Worm (Caenorhabditis elegans) whole organism, L3 larva: ENCODE measurements around the gene mig-14.

ENCODE experiments used
- R02D3.7 ChIP-seq: fragments of 150-350 bp; optimal IDR thresholded peaks from 2 replicates; lab custom pipeline; 2014; ENCODE audit warnings: missing biosample characterization, missing genetic modification characterization
- ceh-9 ChIP-seq: sonication (generic microtip); optimal IDR thresholded peaks from 2 replicates; lab custom pipeline; 2018; ENCODE audit warnings: missing biosample characterization, missing genetic modification characterization
- daf-12 ChIP-seq: fragments of 150-350 bp; optimal IDR thresholded peaks from 2 replicates; lab custom pipeline; 2014; ENCODE audit warnings: missing biosample characterization, missing genetic modification reagents, missing genetic modification characterization
- elt-2 ChIP-seq: sonication (generic microtip); optimal IDR thresholded peaks from 2 replicates; lab custom pipeline; 2016; ENCODE audit warnings: missing genetic modification reagents, mild to moderate bottlenecking, missing genetic modification characterization, missing compliant biosample characterization
- eor-1 ChIP-seq, 2 experiments: fragments of 150-350 bp; optimal IDR thresholded peaks; 2 replicates each; lab custom pipeline; 2014 to 2018; ENCODE audit warnings: missing biosample characterization in 2 of 2, missing genetic modification characterization in 2 of 2
- jun-1 ChIP-seq: fragments of 150-350 bp; optimal IDR thresholded peaks from 2 replicates; lab custom pipeline; 2014; ENCODE audit warnings: missing biosample characterization, missing genetic modification reagents, missing genetic modification characterization
- mdl-1 ChIP-seq: fragments of 150-350 bp; optimal IDR thresholded peaks from 2 replicates; lab custom pipeline; 2014; ENCODE audit warnings: missing biosample characterization, missing genetic modification characterization
- nhr-11 ChIP-seq: fragments of 150-350 bp; optimal IDR thresholded peaks from 2 replicates; lab custom pipeline; 2014; ENCODE audit warnings: missing biosample characterization, missing genetic modification characterization
- nhr-23 ChIP-seq: fragments of 150-350 bp; optimal IDR thresholded peaks from 2 replicates; lab custom pipeline; 2014; ENCODE audit warnings: missing biosample characterization, missing genetic modification reagents, missing genetic modification characterization
- nhr-76 ChIP-seq: fragments of 150-350 bp; sonication (generic microtip); optimal IDR thresholded peaks from 5 replicates; lab custom pipeline; 2014; ENCODE audit warnings: missing biosample characterization, missing genetic modification characterization
- pqm-1 ChIP-seq: fragments of 150-350 bp; optimal IDR thresholded peaks from 2 replicates; lab custom pipeline; 2017; ENCODE audit warnings: missing biosample characterization, missing genetic modification characterization, inconsistent platforms
- snpc-4 ChIP-seq: fragments of 150-350 bp; optimal IDR thresholded peaks from 2 replicates; lab custom pipeline; 2014; ENCODE audit warnings: missing biosample characterization, missing genetic modification characterization
- tbx-2 ChIP-seq: sonication (generic microtip); optimal IDR thresholded peaks from 2 replicates; lab custom pipeline; 2016; ENCODE audit warnings: mild to moderate bottlenecking, missing genetic modification characterization, missing compliant biosample characterization

- no peak for TF ChIP-seq snpc-4 (tag; lab: Kevin White, UChicago)
- TF ChIP-seq eor-1 (tag; optimal IDR thresholded peaks at IDR 0.05; lab: Kevin White, UChicago) = no peak
- TF ChIP-seq jun-1 = no peak
- no peak for TF ChIP-seq ceh-9 (tag; lab: Kevin White, UChicago)
- no peak for TF ChIP-seq tbx-2
- TF ChIP-seq nhr-76 (tag; lab: Kevin White, UChicago) = no peak
- TF ChIP-seq nhr-11 (tag; lab: Kevin White, UChicago) = no peak
- no peak for TF ChIP-seq mdl-1
- TF ChIP-seq elt-2 (tag; lab: Kevin White, UChicago) = no peak
- TF ChIP-seq nhr-23 = no peak
- no peak for TF ChIP-seq daf-12 (tag; lab: Kevin White, UChicago)
- no peak for TF ChIP-seq pqm-1 (tag; lab: Kevin White, UChicago)
- TF ChIP-seq R02D3.7 (tag; lab: Kevin White, UChicago) = no peak
Measured at ce11 chrII:13720650-13721049, 20.9 kb upstream of the mig-14 start.
